Fruit fly (Drosophila melanogaster): ENCODE measurements around the gene Rad60.
A peak's percentile ranks its signal among the peaks of the same experiment; 100 is the strongest.

Gene Rad60

DNA sequence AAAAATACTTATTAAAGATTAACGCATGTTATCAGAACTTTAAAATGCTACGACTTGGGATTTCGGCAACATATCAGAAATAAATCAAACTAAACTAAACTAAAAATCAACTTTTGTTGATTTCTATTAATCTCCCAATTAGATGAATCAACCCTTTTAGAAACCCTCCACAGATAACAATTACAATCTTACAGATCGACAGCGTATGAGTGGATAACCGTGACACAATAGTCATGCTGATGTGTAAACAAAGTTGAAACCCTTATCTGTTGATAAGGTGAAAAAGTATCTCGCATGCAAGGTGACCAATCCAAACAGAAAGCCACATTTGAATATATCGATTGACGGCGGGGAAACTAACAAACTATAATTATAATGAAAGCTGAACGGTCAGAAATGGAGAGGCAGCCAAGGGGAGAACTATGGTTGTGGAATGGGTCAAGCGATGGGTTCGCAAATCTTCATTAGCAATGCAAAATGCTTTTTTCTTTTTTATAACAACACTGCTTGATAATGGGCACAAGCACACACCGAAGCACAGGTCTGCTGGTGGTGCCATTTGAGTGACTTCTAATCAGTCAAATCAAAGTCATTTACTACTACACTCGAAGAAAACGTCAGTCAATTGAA, 34.0 kb downstream of the Rad60 start:
- no peak for TF ChIP-seq CG17801 (GFP tag; optimal IDR thresholded peaks at IDR 0.05; ENCODE audit: partially characterized antibody)

DNA sequence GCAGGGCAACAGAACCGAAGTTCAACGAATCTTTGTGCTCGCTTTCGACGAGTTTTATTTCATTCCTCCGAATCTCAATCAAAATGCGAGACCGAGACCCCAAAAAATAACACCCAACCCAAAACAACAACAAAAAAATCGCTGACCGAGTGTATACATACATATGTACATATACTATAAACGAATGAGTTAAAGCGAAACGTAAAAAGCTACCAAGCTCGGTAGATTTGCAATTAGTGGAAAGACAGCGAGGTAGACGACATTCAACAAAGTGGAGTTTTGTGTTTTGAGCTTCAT, 35.9 kb downstream of the Rad60 start:
- no peak for TF ChIP-seq CG17801 (GFP tag; optimal IDR thresholded peaks at IDR 0.05; ENCODE audit: partially characterized antibody)

- no peak for TF ChIP-seq CG17801 (GFP tag; optimal IDR thresholded peaks at IDR 0.05; ENCODE audit: partially characterized antibody)
These were observed 36.5 kb downstream of the Rad60 start for dm6 chr3R:23214603-23215433.

DNA sequence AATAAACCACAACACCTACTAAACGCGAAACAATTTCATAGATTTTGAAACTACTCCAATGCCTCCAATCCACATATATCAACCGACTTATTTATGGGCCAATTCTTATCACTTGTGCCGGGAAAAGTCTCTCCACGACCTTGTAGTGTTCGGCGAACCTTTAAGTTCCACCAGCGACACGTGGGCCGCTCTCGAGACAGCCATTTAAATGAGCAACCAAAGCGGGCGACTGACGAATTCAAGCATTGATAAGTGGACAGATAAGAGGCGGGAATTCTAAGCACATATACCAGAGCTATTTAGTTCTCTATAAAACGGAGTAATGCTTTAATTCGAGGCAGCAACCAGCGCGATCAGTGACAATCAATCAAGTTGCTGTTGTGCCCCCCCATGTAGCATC, 38.5 kb downstream of the Rad60 start:
- no peak for TF ChIP-seq CG17801 (GFP tag; optimal IDR thresholded peaks at IDR 0.05; ENCODE audit: partially characterized antibody)

DNA sequence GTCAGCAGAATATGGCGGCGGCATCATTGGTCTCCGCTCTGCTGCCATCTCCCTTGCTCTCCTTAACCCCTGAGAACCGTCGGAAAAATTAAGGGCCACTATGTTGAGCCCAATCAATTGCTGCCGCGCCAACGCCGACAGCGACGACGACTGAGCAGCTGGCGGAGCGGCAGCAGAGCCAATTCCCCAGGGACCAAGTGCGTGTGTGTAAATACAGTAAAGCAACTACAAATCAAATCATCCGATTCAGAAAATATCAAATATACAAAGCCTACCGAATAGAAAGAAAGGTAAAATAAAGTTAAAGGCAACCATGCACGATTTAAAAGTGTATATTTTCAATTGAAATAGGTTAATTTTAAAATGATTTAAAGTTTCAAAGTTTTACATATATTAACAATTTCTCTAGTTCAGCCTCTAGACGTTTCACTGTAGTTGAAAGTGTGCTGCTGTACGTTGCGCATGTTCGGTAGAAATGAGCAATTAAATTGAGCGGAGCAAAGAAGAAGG, 39.5 kb downstream of the Rad60 start:
- no peak for TF ChIP-seq CG17801 (GFP tag; optimal IDR thresholded peaks at IDR 0.05; ENCODE audit: partially characterized antibody)

DNA sequence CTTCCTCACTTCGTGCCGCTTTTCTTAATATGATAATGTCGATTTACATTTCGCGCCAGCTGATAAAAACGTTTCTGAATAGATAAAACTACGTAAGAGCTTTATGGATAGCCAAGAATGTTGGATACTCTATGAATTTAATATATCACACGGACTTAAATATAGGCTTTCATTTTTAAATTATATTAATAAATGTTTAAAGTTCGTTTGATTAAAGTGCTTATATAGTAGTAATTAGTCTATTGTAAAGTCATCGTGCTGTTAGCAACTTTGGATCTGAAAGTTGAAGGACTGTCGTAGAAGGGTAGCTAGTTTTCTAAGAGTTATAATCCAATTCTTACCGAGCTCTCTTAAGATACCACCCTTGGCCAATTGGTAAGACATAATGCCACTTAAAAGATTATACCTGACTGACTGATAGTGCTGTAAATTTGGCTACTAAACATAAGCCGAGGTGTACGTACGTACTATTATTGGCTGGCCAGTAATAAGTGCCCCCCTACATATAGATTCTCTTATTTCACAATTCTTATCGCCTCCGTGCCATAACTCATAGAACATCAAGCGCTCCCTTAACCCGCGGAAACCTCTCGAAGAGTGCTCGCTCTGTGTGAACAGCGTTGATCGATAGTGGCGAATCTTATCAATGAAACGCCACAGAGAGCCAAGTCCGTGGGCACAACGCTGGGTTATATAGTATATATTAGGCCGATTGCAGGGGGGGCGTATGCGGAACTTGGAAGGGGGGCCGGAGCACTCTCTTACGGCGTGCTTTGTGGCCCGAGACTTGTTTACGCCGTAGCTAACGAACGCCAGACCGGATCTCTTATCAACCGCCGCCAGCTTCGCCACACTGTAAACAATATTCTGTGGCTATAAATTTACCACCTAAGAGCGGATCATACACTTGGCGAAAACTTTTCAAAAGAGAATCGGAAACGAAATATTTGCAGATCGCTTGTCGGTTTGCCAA, 40.7 kb downstream of the Rad60 start:
- no peak for TF ChIP-seq CG17801 (GFP tag; optimal IDR thresholded peaks at IDR 0.05; ENCODE audit: partially characterized antibody)

DNA sequence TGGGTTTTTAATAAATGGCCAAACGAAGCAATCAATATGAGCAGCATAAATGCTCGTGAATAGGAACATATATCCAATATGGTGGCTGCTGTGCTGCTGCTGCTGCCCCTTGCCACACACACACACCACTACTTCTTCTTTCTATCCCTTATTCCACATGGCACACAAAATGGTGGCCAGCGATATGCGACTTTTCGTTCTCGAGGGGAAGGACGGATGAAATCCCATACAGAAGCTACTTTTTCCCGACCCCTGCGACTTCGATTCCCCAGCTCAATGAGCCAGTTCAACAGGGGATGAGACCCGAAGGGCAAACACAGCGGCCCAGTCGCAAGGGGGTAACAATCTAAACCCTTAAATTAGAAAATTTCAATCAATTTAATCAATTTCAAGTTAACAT, 44.0 kb downstream of the Rad60 start:
- no peak for TF ChIP-seq CG17801 (GFP tag; optimal IDR thresholded peaks at IDR 0.05; ENCODE audit: partially characterized antibody)

DNA sequence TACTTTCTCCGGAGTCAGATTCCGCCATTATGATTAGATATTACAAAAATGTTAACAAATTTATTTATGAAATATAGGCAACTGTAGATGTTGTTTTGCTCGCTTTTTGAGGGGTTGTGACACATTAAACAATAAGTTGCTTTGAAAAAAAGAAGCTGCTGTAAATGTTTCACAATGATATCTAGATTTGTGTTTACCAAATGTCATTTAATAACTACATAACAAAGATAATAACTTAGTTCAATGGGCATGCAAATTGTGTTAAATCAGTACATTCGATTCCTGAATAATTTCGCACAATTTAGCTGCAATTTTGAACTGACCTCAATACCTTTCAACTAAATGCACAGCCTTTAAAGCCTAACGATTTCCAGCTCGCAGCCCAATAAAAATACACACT, 47.3 kb downstream of the Rad60 start, which contains the start of gene fzo:
fzo (minus strand) TSS at position 101 of the 400 bp plus-strand sequence.
- no peak for TF ChIP-seq CG17801 (GFP tag; optimal IDR thresholded peaks at IDR 0.05; ENCODE audit: partially characterized antibody)

DNA sequence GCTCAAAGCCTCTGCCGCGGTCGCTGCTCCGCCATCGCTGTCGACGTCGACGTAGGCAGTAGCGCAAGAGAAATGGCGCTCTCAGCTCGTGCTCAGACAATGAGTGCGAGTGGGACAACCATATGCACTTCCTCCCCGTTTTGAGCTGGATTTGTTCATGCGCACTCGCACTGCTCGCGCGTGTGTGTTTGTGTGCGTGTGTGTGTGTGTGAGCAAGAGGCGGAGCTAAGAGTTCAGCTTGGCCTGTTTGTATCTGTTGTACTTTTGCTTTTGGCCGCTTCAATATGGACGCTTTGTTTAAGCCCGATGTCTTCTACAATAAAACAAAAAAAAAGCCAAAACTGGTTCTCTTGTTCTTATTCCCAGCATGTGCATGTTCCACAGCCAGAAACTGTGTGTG, 50.2 kb downstream of the Rad60 start:
- TF ChIP-seq CG17801 (GFP tag; optimal IDR thresholded peaks at IDR 0.05; ENCODE audit: partially characterized antibody), result peak; percentile 60
